Worm (Caenorhabditis elegans): ENCODE measurements around the gene sprr-1.

DNA sequence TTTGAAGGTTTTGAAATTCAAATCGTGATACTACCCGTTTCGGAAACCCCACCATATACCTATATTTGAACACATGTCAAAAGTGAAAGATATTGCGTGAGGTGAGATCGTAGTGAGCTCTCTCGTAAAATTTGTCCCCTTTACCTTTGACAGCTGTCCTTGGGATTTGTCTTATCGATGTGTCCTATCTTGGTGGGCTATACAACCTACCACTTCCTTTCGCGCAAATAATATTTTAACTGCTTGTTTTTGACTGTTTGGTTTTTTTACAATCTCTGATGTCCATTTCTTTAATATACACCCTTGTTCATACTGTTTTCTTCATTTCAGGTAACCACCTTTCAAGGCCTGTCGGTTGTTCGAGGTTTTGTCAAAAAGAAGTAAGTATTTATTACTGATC, 43.6 kb downstream of the sprr-1 start, which contains the start of gene eat-20:
- no peak for TF ChIP-seq tbx-11 (GFP tag; IDR thresholded peaks at IDR 0.05)
- TF ChIP-seq hmg-4 (GFP tag; optimal IDR thresholded peaks at IDR 0.05), result no peak
- TF ChIP-seq F13C5.2 (tag; optimal IDR thresholded peaks at IDR 0.05), result no peak
- TF ChIP-seq scrt-1 (GFP tag; IDR thresholded peaks at IDR 0.05), result no peak
- TF ChIP-seq ama-1 (optimal IDR thresholded peaks at IDR 0.05), result no peak
- no peak for TF ChIP-seq ets-7 (tag; optimal IDR thresholded peaks at IDR 0.05)

Data from whole organism, early embryonic.